Worm (Caenorhabditis elegans): Measurements from ENCODE around the gene srr-8.

The srr-8 gene

ce11 chrV:4977539-4977938, 23.9 kb upstream of the srr-8 start:
- TF ChIP-seq ceh-14 (tag; optimal IDR thresholded peaks at IDR 0.05) (no peak), ceh-34 (tag; optimal IDR thresholded peaks at IDR 0.05) (no peak), odd-2 (tag; optimal IDR thresholded peaks at IDR 0.05) (no peak), Y22D7AL.16 (tag; optimal IDR thresholded peaks at IDR 0.05) (no peak), ceh-22 (tag; optimal IDR thresholded peaks at IDR 0.05) (no peak), K02D7.2 (tag; optimal IDR thresholded peaks at IDR 0.05) (no peak), ama-1 (optimal IDR thresholded peaks at IDR 0.05) (no peak), tbx-2 (tag; optimal IDR thresholded peaks at IDR 0.05) (no peak)

ce11 chrV:4979060-4979459, 22.4 kb upstream of the srr-8 start, which contains the start of gene srsx-11:
Gene srsx-11 (minus strand): TSS chrV:4979160.
- TF ChIP-seq pat-9 (tag; optimal IDR thresholded peaks at IDR 0.05) (no peak), ceh-24 (tag; optimal IDR thresholded peaks at IDR 0.05) (no peak), rnt-1 (tag; optimal IDR thresholded peaks at IDR 0.05) (no peak), C38D4.7 (GFP tag; optimal IDR thresholded peaks at IDR 0.05) (no peak), lim-6 (tag; optimal IDR thresholded peaks at IDR 0.05) (no peak), pag-3 (tag; optimal IDR thresholded peaks at IDR 0.05; ENCODE audit: borderline replicate concordance) (no peak), ceh-9 (tag; optimal IDR thresholded peaks at IDR 0.05) (no peak), C08G9.2 (tag; optimal IDR thresholded peaks at IDR 0.05) (no peak), npax-4 (tag; optimal IDR thresholded peaks at IDR 0.05) (no peak), sdc-2 (tag; optimal IDR thresholded peaks at IDR 0.05) (no peak), unc-42 (tag; optimal IDR thresholded peaks at IDR 0.05) (no peak), hlh-6 (tag; optimal IDR thresholded peaks at IDR 0.05) (no peak), dmd-4 (tag; optimal IDR thresholded peaks at IDR 0.05; ENCODE audit: borderline replicate concordance) (no peak), ets-4 (tag; optimal IDR thresholded peaks at IDR 0.05) (no peak), dve-1 (tag; optimal IDR thresholded peaks at IDR 0.05) (no peak), zip-5 (tag; optimal IDR thresholded peaks at IDR 0.05) (no peak)

DNA sequence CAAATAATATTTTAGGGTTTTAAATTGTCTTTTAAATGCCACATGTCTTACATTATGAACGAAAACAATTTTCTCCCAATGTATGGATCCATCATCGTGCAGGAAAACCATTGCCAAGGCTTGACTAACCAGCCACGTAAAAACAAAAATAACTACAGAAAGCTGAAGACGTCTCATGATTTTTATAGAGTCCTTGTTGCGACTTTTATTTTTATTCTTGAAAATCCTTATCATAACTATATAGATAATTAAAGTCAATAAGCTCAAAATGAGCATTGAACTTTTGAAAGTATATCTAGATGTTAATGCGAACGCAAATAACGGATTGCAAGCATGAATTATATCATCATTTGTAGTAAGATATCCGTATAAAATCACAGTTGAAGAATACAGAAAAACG, 21.4 kb upstream of the srr-8 start:
- TF ChIP-seq fkh-10 (GFP tag; optimal IDR thresholded peaks at IDR 0.05) (no peak), C08G9.2 (tag; optimal IDR thresholded peaks at IDR 0.05) (no peak), pha-4 (tag; optimal IDR thresholded peaks at IDR 0.05) (no peak), ztf-16 (tag; optimal IDR thresholded peaks at IDR 0.05) (no peak), hlh-13 (GFP tag; optimal IDR thresholded peaks at IDR 0.05) (no peak), npax-4 (tag; optimal IDR thresholded peaks at IDR 0.05) (no peak), fax-1 (tag; optimal IDR thresholded peaks at IDR 0.05) (no peak), hlh-30 (tag; optimal IDR thresholded peaks at IDR 0.05; ENCODE audit: insufficient read depth) (no peak), dve-1 (tag; optimal IDR thresholded peaks at IDR 0.05) (no peak), syd-9 (tag; optimal IDR thresholded peaks at IDR 0.05) (no peak), C38D4.7 (GFP tag; optimal IDR thresholded peaks at IDR 0.05) (no peak), K02D7.2 (tag; optimal IDR thresholded peaks at IDR 0.05) (no peak), ceh-31 (tag; optimal IDR thresholded peaks at IDR 0.05) (no peak), elt-2 (tag; optimal IDR thresholded peaks at IDR 0.05) (no peak), unc-42 (tag; optimal IDR thresholded peaks at IDR 0.05) (no peak), hlh-15 (tag; optimal IDR thresholded peaks at IDR 0.05) (no peak), pag-3 (tag; optimal IDR thresholded peaks at IDR 0.05; ENCODE audit: borderline replicate concordance) (no peak), ama-1 (optimal IDR thresholded peaks at IDR 0.05) (no peak), madf-2 (tag; optimal IDR thresholded peaks at IDR 0.05) (no peak), ceh-34 (tag; optimal IDR thresholded peaks at IDR 0.05) (no peak)

ce11 chrV:4980873-4981272, 20.6 kb upstream of the srr-8 start, which contains the start of gene srsx-12:
Gene srsx-12 (minus strand): TSS chrV:4980973.
- TF ChIP-seq ceh-6 (GFP tag; optimal IDR thresholded peaks at IDR 0.05) (no peak), tbx-7 (tag; optimal IDR thresholded peaks at IDR 0.05) (no peak), syd-9 (tag; optimal IDR thresholded peaks at IDR 0.05) (no peak), che-1 (tag; optimal IDR thresholded peaks at IDR 0.05) (no peak), fkh-10 (GFP tag; optimal IDR thresholded peaks at IDR 0.05) (no peak), C38D4.7 (GFP tag; optimal IDR thresholded peaks at IDR 0.05) (no peak), eyg-1 (tag; optimal IDR thresholded peaks at IDR 0.05) (no peak), ceh-48 (tag; optimal IDR thresholded peaks at IDR 0.05) (no peak), pros-1 (tag; optimal IDR thresholded peaks at IDR 0.05) (no peak)

Data from whole organism, late embryonic.